Fruit fly (Drosophila melanogaster) whole organism, wandering third instar larva: ENCODE data around the gene VAChT.
A peak's percentile ranks its signal among the peaks of the same experiment; 100 is the strongest.

Experiments used
- Dfd ChIP-seq: fragments of >200 bp; optimal IDR thresholded peaks from 2 replicates; lab custom pipeline; 2017; ENCODE audit warnings: missing biosample characterization, missing genetic modification characterization
- br ChIP-seq: fragments of 200-800 bp; sonication (Bioruptor generic); optimal IDR thresholded peaks from 2 replicates; lab custom pipeline; 2016; ENCODE audit warnings: missing biosample characterization, missing genetic modification characterization
- dsf ChIP-seq: sonication (Bioruptor generic); optimal IDR thresholded peaks from 2 replicates; lab custom pipeline; 2016; ENCODE audit warnings: missing biosample characterization, missing genetic modification characterization, borderline replicate concordance
- psq ChIP-seq: fragments of 200-800 bp; sonication (Bioruptor generic); optimal IDR thresholded peaks from 3 replicates; lab custom pipeline; 2017; ENCODE audit warnings: missing biosample characterization, mild to moderate bottlenecking, missing genetic modification characterization, moderate library complexity
- sage ChIP-seq: fragments of 200-800 bp; sonication (Bioruptor generic); optimal IDR thresholded peaks from 2 replicates; lab custom pipeline; 2016; ENCODE audit warnings: missing biosample characterization, mild to moderate bottlenecking, missing genetic modification characterization

DNA sequence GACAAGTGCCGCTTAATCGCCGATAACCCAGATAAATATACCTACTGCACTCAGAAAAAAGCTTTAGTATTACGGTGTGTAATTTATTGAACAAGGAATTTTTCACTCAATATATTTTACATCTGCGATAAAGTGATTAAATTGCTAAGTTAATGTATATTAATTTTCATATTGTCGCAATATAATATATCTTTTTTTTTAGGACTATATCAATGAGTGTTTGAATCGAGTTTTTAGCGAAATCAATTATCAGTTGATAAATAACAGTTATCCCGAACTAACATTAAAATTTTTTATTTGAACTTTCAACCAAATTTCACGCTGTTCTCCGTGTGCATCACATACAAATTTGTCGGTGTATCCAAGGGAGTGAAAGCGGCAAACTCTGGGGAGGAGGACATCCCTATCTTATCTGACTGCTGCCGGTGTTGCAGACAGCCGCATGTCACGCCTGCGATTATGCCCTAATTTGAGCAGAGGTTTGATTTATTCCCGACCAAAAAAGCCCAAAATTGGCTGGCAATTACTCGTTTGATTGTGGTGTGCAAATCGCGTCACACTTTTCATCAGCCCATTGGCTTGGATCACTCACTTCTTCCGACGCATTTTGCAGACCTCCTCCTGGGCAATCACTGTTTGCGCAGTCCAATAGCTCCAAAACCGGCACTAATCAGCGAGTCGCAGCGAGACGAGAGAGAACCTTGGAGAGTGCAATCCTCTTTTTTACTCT is 33.6 kb downstream of the VAChT start:
- TF ChIP-seq sage (no peak), br (GFP tag; lab: Kevin White, UChicago) (no peak), psq (GFP tag; lab: Kevin White, UChicago) (peak; percentile 28), Dfd (GFP tag; lab: Kevin White, UChicago) (no peak), dsf (GFP tag; lab: Kevin White, UChicago) (no peak)
